Fruit fly (Drosophila melanogaster) whole organism, adult: ENCODE measurements around the gene Dbp21E2.

Experiments
- CG11617 ChIP-seq: fragments of 200-800 bp; sonication (Bioruptor generic); optimal IDR thresholded peaks from 2 replicates; lab custom pipeline; 2017; ENCODE audit warnings: mild to moderate bottlenecking, missing biosample characterization, missing genetic modification reagents, missing genetic modification characterization
- CG12768 ChIP-seq: fragments of 200-800 bp; sonication (Bioruptor generic); optimal IDR thresholded peaks from 2 replicates; lab custom pipeline; 2017; ENCODE audit warnings: missing biosample characterization, missing genetic modification characterization, mild to moderate bottlenecking, moderate library complexity, missing genetic modification reagents
- CG33017 ChIP-seq: fragments of 200-800 bp; sonication (Bioruptor generic); optimal IDR thresholded peaks from 2 replicates; lab custom pipeline; 2018; ENCODE audit warnings: missing biosample characterization, mild to moderate bottlenecking, missing genetic modification characterization, moderate library complexity
- CG7101 ChIP-seq: fragments of 200-800 bp; sonication (Bioruptor generic); optimal IDR thresholded peaks from 2 replicates; lab custom pipeline; 2018; ENCODE audit warnings: missing biosample characterization, mild to moderate bottlenecking, missing genetic modification characterization, moderate library complexity
- Clk ChIP-seq: fragments of 200-800 bp; sonication (Bioruptor generic); optimal IDR thresholded peaks from 2 replicates; lab custom pipeline; 2017; ENCODE audit warnings: missing biosample characterization, missing genetic modification characterization
- Crg-1 ChIP-seq: fragments of 200-800 bp; sonication (Bioruptor generic); optimal IDR thresholded peaks from 2 replicates; lab custom pipeline; 2016; ENCODE audit warnings: missing biosample characterization, missing genetic modification characterization
- bab1 ChIP-seq: fragments of 200-800 bp; sonication (Bioruptor generic); optimal IDR thresholded peaks from 3 replicates; lab custom pipeline; 2019; ENCODE audit warnings: missing biosample characterization, mild to moderate bottlenecking, missing genetic modification characterization, moderate library complexity
- cic ChIP-seq: fragments of 200-800 bp; sonication (Bioruptor generic); optimal IDR thresholded peaks from 2 replicates; lab custom pipeline; 2017; ENCODE audit warnings: missing biosample characterization, mild to moderate bottlenecking, missing genetic modification characterization, moderate library complexity
- cnc ChIP-seq, 2 experiments: fragments of >200 bp; optimal IDR thresholded peaks; 2 replicates each; lab custom pipeline; 2017
- kay ChIP-seq: fragments of 200-800 bp; sonication (Bioruptor generic); peaks from one replicate; lab custom pipeline; 2016; ENCODE audit warnings: missing biosample characterization, missing genetic modification characterization, borderline replicate concordance
- tj ChIP-seq: fragments of 200-800 bp; sonication (Bioruptor generic); optimal IDR thresholded peaks from 3 replicates; lab custom pipeline; 2017; ENCODE audit warnings: missing biosample characterization, mild to moderate bottlenecking, missing genetic modification characterization, moderate library complexity
- toe ChIP-seq: fragments of 200-800 bp; sonication (Bioruptor generic); optimal IDR thresholded peaks from 2 replicates; lab custom pipeline; 2016; ENCODE audit warnings: missing biosample characterization, missing genetic modification characterization

- TF ChIP-seq CG12768 (GFP tag; lab: Kevin White, UChicago) (no peak), CG33017 (no peak), toe (GFP tag; lab: Kevin White, UChicago) (no peak), cnc (optimal IDR thresholded peaks at IDR 0.05; lab: Kevin White, UChicago) (no peak), CG7101 (tag; lab: Kevin White, UChicago) (no peak), Crg-1 (GFP tag; lab: Kevin White, UChicago) (no peak), kay (no peak), Clk (GFP tag; lab: Kevin White, UChicago) (no peak), CG11617 (GFP tag; lab: Kevin White, UChicago) (no peak), bab1 (GFP tag; lab: Kevin White, UChicago) (no peak), tj (GFP tag; lab: Kevin White, UChicago) (no peak), cic (no peak)
Measured at dm6 chr2L:776236-776635, 35.1 kb upstream of the Dbp21E2 start, which contains the start of gene CG13946.
